Worm (Caenorhabditis elegans): Measurements from ENCODE around the gene T05H10.4.

DNA sequence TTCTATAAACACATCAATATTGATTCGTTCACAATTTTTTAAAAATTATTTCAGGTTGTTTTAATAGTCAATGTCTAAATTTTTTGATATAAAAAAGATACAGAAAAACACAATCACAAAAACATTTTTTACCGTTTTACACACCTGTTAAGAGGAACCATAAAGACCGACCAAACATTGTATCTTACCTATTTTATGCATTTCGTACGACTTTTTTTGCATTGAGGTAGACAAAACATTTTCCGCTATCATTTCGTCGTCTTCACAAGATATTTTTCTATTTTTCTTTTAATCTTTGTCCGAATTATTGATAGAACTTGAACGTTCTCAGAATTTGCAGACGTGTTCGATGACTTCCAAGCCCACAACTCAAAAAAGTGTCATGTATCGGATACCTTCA is 44.6 kb upstream of the T05H10.4 start, which contains the start of gene glna-2:
- TF ChIP-seq aly-2 (tag; optimal IDR thresholded peaks at IDR 0.05): no peak
- TF ChIP-seq mdl-1 (tag; optimal IDR thresholded peaks at IDR 0.05): no peak
- no peak for TF ChIP-seq daf-12 (tag; optimal IDR thresholded peaks at IDR 0.05)
- no peak for TF ChIP-seq fos-1 (tag; optimal IDR thresholded peaks at IDR 0.05)
- no peak for TF ChIP-seq nhr-25 (tag; optimal IDR thresholded peaks at IDR 0.05)
- no peak for TF ChIP-seq unc-62 (GFP tag; optimal IDR thresholded peaks at IDR 0.05)
- TF ChIP-seq ztf-11 (tag; optimal IDR thresholded peaks at IDR 0.05): no peak

Measured in whole organism, L3 larva.